Fruit fly (Drosophila melanogaster): Measurements from ENCODE around the gene CG6678.

The CG6678 gene

DNA sequence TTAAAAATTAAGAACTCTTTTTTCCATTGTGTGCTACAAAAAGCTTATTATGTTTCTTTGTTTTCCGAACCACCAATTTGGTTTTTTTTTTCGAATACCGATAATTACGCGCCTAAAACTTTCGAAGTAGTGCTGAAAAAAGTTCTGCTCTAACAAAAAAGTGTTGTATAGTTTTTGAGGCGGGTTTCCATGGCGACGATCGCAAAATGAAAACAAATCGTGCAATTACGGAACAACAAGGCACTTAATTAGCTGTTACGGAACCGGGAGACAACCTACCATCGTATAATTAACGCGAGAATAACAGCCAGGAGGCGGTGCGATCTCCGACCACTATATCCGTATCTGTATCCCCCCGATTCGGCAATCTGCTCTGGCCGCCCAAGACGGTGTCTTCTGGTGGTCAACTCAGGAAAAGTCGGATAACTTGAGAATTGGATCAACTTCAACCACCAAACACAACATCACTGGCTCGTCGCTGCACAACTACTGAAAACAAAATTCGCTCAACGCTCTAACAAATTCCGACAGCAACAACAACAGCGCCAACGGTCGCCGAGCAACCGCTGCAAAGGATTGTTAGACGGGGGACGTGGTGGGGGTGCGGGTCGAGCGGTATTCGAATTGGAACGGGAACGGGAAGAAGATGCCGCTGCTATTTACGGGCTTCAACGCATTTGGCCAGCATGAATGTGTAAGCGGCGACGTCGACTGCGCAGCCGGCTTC, at the start of gene CG6678, which contains the start of gene dnd:
CG6678 (plus strand) TSS at position 169 of the 727 bp plus-strand sequence.
dnd (minus strand) TSS at position 495 of the 727 bp plus-strand sequence.
- no peak for TF ChIP-seq ttk (optimal IDR thresholded peaks at IDR 0.05)
- TF ChIP-seq insv (optimal IDR thresholded peaks at IDR 0.05), result no peak
- no peak for TF ChIP-seq h (optimal IDR thresholded peaks at IDR 0.05)

DNA sequence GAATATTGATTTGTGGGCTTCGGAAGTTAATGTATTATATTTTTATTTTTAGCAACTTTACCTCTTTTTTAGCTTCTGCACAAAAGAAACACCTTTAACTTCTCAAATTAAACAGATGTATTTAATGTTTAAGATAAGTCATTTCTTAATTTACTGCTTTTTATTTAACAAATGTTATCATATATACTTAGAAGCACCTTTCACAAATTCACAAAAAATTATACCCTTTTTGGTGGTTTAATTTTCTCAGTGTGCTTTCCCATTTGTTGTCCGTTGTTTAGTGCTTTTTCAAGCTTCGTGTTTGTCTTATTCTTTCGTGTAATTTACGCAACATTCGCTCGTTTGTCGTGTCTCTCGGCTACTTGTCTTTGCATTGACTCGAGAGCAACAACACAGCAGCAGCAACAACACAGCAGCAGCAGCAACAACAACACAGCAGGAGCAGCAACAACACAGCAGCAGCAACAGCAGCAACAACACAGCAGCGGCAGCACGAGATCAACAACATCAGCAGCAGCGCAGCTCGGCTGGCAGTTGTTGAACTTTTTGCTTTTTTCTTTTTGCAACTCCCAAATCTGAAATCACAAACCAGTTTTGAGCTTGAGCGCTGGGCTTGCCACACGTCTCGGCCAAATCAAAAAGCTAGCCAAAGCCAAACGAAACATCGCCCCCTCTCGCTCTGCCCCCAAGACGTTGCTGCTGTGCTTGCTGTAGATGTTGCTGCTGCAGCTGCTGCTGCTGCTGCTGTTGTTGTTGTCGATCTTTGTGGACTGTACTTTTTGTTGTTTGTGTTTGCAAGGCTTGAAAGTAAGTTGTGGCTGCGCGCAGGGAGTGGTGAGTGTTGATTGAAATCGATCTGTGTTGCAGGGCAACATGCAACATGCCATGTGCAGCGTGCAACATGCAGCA, 49.5 kb upstream of the CG6678 start:
- TF ChIP-seq insv (optimal IDR thresholded peaks at IDR 0.05) (no peak), Sin3A (optimal IDR thresholded peaks at IDR 0.05) (no peak), h (optimal IDR thresholded peaks at IDR 0.05) (no peak), ttk (optimal IDR thresholded peaks at IDR 0.05) (no peak), Myc (optimal IDR thresholded peaks at IDR 0.05) (no peak), psq (optimal IDR thresholded peaks at IDR 0.05) (no peak)

DNA sequence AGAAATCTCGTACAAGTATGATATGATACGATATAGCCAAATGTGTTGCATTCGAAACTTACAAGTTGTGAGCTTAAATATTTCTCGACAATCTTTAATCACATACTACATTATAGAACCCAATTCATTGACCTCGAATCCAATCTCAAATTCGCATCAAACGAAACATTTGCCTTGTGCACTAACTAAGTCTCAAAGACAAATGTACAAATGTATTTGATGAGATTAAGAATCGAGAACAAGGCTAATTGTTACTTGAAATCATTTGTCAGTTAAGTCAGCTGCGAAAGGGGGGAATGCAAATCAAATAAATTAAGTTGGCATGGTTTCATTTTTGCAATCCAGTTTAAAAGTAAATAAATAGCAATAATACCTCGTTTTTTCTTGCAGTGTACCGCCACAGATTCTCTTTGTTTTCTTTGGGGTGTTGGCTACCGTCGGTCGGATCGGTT, 48.3 kb upstream of the CG6678 start:
- TF ChIP-seq ttk (optimal IDR thresholded peaks at IDR 0.05) (no peak), psq (optimal IDR thresholded peaks at IDR 0.05) (no peak), h (optimal IDR thresholded peaks at IDR 0.05) (no peak), Myc (optimal IDR thresholded peaks at IDR 0.05) (no peak), Sin3A (optimal IDR thresholded peaks at IDR 0.05) (no peak), insv (optimal IDR thresholded peaks at IDR 0.05) (no peak)

- no peak for TF ChIP-seq ttk (optimal IDR thresholded peaks at IDR 0.05)
- no peak for TF ChIP-seq psq (optimal IDR thresholded peaks at IDR 0.05)
- no peak for TF ChIP-seq Sin3A (optimal IDR thresholded peaks at IDR 0.05)
- TF ChIP-seq insv (optimal IDR thresholded peaks at IDR 0.05), result no peak
- TF ChIP-seq h (optimal IDR thresholded peaks at IDR 0.05), result no peak
- TF ChIP-seq Myc (optimal IDR thresholded peaks at IDR 0.05), result no peak
Observed at dm6 chr3R:21839636-21840035, 47.2 kb upstream of the CG6678 start.

DNA sequence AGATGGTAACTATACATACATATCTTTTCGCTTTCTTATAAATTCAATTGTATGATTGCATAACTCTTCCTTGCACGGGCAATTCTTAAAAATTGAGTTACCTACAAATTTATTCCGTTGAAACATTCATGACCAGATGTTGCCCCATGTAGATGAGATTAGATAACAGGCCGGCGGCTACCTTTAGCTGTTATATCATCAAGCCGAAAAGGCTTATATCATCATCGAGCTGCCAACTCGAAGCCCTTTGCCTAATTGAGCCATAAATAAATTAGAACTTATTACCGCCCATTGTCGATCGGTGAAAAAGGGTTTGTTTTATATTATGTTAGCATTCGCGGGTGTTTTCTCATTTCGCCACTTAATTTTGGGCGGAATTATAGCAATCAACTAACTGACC, 46.4 kb upstream of the CG6678 start:
- no peak for TF ChIP-seq Sin3A (optimal IDR thresholded peaks at IDR 0.05)
- TF ChIP-seq insv (optimal IDR thresholded peaks at IDR 0.05), result no peak
- TF ChIP-seq h (optimal IDR thresholded peaks at IDR 0.05), result no peak
- no peak for TF ChIP-seq psq (optimal IDR thresholded peaks at IDR 0.05)
- TF ChIP-seq ttk (optimal IDR thresholded peaks at IDR 0.05), result no peak
- no peak for TF ChIP-seq Myc (optimal IDR thresholded peaks at IDR 0.05)

DNA sequence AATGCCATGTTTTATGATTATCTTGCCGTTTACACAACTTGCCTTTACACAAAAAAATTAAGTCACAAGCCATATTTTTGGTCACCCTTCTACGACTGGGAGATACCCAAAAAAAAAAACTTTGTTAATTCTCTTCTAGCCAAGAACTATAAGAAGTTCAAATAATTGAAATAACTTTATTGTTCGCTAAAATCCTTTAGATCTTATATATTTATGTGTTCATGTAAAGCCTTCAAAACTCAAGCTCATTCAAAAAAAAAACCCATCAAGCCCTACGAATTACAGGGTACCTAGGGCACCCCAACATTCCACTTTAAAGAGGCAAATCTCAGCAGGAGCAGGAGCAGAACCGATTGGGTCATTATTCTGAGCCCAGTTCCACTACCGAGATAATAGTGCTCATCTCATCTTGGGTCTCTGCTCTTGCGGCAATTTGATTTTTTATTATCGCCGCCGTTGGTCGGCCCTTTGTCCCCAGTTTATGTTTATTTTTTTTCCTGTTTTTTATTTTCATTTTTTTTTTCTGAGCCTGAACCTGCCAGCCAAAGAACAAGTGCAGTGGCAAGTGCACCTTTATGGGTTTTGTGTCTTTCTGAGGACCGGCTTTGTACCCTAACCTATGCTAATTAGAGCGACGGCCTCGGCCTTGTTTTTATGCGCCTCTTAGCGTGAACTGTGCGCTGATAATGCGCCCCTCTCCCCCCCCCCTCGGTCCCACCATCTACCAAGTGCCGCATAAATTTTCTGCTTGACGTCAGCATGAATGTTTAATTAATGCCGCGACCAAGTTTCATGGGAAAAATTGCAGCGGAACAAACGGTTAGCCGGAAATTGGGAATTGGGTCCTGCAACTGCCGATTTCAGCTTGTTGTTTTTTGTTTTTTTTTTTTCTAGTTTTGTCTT, 45.1 kb upstream of the CG6678 start:
- no peak for TF ChIP-seq psq (optimal IDR thresholded peaks at IDR 0.05)
- TF ChIP-seq Myc (optimal IDR thresholded peaks at IDR 0.05), result no peak
- no peak for TF ChIP-seq ttk (optimal IDR thresholded peaks at IDR 0.05)
- TF ChIP-seq h (optimal IDR thresholded peaks at IDR 0.05), result no peak
- TF ChIP-seq insv (optimal IDR thresholded peaks at IDR 0.05), result no peak
- TF ChIP-seq Sin3A (optimal IDR thresholded peaks at IDR 0.05), result no peak

- TF ChIP-seq h (optimal IDR thresholded peaks at IDR 0.05) (no peak), Myc (optimal IDR thresholded peaks at IDR 0.05) (no peak), ttk (optimal IDR thresholded peaks at IDR 0.05) (no peak), insv (optimal IDR thresholded peaks at IDR 0.05) (no peak), Sin3A (optimal IDR thresholded peaks at IDR 0.05) (no peak)
Observed at dm6 chr3R:21843665-21844064, 43.2 kb upstream of the CG6678 start, which contains the start of gene Gr93b. Gr93b (minus strand) TSS chr3R:21843765.

dm6 chr3R:21845165-21845564, 41.7 kb upstream of the CG6678 start, which contains the start of gene Gr93c:
Gr93c (minus strand) TSS chr3R:21845265.
- TF ChIP-seq Myc (optimal IDR thresholded peaks at IDR 0.05), result no peak
- TF ChIP-seq insv (optimal IDR thresholded peaks at IDR 0.05), result no peak
- no peak for TF ChIP-seq h (optimal IDR thresholded peaks at IDR 0.05)
- TF ChIP-seq psq (optimal IDR thresholded peaks at IDR 0.05), result no peak
- no peak for TF ChIP-seq Sin3A (optimal IDR thresholded peaks at IDR 0.05)
- TF ChIP-seq ttk (optimal IDR thresholded peaks at IDR 0.05), result no peak

DNA sequence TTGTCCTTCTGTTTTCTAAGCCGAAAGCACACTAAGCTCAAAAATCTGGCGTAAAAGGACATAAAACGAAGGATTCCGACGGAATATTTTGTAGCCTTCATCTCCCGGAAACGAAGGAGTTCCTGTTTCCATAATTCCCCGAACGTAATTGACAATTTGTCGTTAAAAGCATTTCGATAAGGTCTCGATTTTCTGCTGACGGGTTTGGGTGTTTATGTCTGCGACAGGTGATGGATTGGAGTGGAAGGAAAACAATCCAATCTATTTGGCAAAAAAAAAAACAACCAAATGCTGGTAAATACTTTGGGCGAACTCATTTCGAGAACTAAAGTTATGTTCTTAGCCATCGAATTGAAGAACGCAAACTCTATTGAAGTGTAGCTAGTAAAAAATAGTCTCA, 40.3 kb upstream of the CG6678 start, which contains the start of gene Gr93d:
Gr93d (minus strand) TSS at position 101 of the 400 bp plus-strand sequence.
- no peak for TF ChIP-seq psq (optimal IDR thresholded peaks at IDR 0.05)
- no peak for TF ChIP-seq Sin3A (optimal IDR thresholded peaks at IDR 0.05)
- no peak for TF ChIP-seq insv (optimal IDR thresholded peaks at IDR 0.05)
- no peak for TF ChIP-seq Myc (optimal IDR thresholded peaks at IDR 0.05)
- no peak for TF ChIP-seq ttk (optimal IDR thresholded peaks at IDR 0.05)
- TF ChIP-seq h (optimal IDR thresholded peaks at IDR 0.05), result no peak

- TF ChIP-seq ttk (optimal IDR thresholded peaks at IDR 0.05) (no peak), insv (optimal IDR thresholded peaks at IDR 0.05) (no peak)
Observed at dm6 chr3R:21847438-21847837, 39.4 kb upstream of the CG6678 start.

- TF ChIP-seq Myc (optimal IDR thresholded peaks at IDR 0.05), result no peak
Observed at dm6 chr3R:21848271-21848670, 38.6 kb upstream of the CG6678 start.
